Fruit fly (Drosophila melanogaster) whole organism, embryonic: ENCODE measurements around the gene eIF3i.

Source experiments
- BEAF-32 ChIP-seq: fragments of 200-800 bp; sonication (Bioruptor generic); optimal IDR thresholded peaks from 3 replicates; lab custom pipeline; 2017; ENCODE audit warnings: missing biosample characterization, missing genetic modification characterization, mild to moderate bottlenecking, moderate library complexity, missing genetic modification reagents
- CG10366 ChIP-seq: fragments of 200-800 bp; sonication (Bioruptor generic); IDR thresholded peaks from 2 replicates; pipeline ENCODE4 v1.3.6; 2022; ENCODE audit warnings: missing biosample characterization, missing genetic modification characterization
- CG10959 ChIP-seq: fragments of 200-800 bp; sonication (Bioruptor generic); IDR thresholded peaks from 2 replicates; pipeline ENCODE4 v1.3.6; 2022; ENCODE audit warnings: missing biosample characterization, missing genetic modification characterization
- CG11456 ChIP-seq: fragments of 200-800 bp; sonication (Bioruptor generic); IDR thresholded peaks from 3 replicates; pipeline ENCODE4 v1.3.6; 2022; ENCODE audit warnings: missing biosample characterization, missing genetic modification characterization
- CG13894 ChIP-seq: fragments of 200-800 bp; sonication (Bioruptor generic); optimal IDR thresholded peaks from 3 replicates; lab custom pipeline; 2018; ENCODE audit warnings: missing biosample characterization, mild to moderate bottlenecking, missing genetic modification characterization, moderate library complexity
- CG14014 ChIP-seq: fragments of 200-800 bp; sonication (Bioruptor generic); IDR thresholded peaks from 2 replicates; pipeline ENCODE4 v1.3.6; 2022; ENCODE audit warnings: missing biosample characterization, missing genetic modification characterization
- CG14860 ChIP-seq: fragments of 200-800 bp; sonication (Bioruptor generic); IDR thresholded peaks from 3 replicates; pipeline ENCODE4 v1.3.6; 2022; ENCODE audit warnings: missing biosample characterization, missing genetic modification characterization; ENCODE audit not compliant: partially characterized antibody
- CG15011 ChIP-seq: fragments of 200-800 bp; sonication (Bioruptor generic); optimal IDR thresholded peaks from 3 replicates; lab custom pipeline; 2018; ENCODE audit warnings: missing biosample characterization, mild to moderate bottlenecking, missing genetic modification characterization
- CG15514 ChIP-seq: fragments of 200-800 bp; sonication (Bioruptor generic); optimal IDR thresholded peaks from 3 replicates; lab custom pipeline; 2017; ENCODE audit warnings: missing biosample characterization, missing genetic modification characterization, mild to moderate bottlenecking, moderate library complexity, missing genetic modification reagents
- CG17612 ChIP-seq: fragments of 200-800 bp; sonication (Bioruptor generic); IDR thresholded peaks from 2 replicates; pipeline ENCODE4 v1.3.6; 2022; ENCODE audit warnings: missing biosample characterization, missing genetic modification characterization
- CG18764 ChIP-seq: fragments of 200-800 bp; sonication (Bioruptor generic); optimal IDR thresholded peaks from 3 replicates; lab custom pipeline; 2016; ENCODE audit warnings: missing biosample characterization, missing genetic modification characterization
- CG34422 ChIP-seq: fragments of 200-800 bp; sonication (Bioruptor generic); IDR thresholded peaks from 3 replicates; pipeline ENCODE4 v1.3.6; 2022; ENCODE audit warnings: missing biosample characterization, missing genetic modification characterization
- CG6654 ChIP-seq: fragments of 200-800 bp; sonication (Bioruptor generic); optimal IDR thresholded peaks from 2 replicates; lab custom pipeline; 2017; ENCODE audit warnings: missing biosample characterization, mild to moderate bottlenecking, missing genetic modification characterization
- CG8290 ChIP-seq, 3 experiments: fragments of 200-800 bp; sonication (Bioruptor generic); optimal IDR thresholded peaks; 2 replicates each; lab custom pipeline; 2016 to 2019; ENCODE audit warnings: missing biosample characterization in 3 of 3, missing genetic modification characterization in 3 of 3, mild to moderate bottlenecking in 2 of 3, moderate library complexity in 1 of 3
- CG8765 ChIP-seq: fragments of 200-800 bp; sonication (Bioruptor generic); IDR thresholded peaks from 2 replicates; pipeline ENCODE4 v1.3.6; 2022; ENCODE audit warnings: missing biosample characterization, missing genetic modification characterization
- CG8944 ChIP-seq: fragments of 200-800 bp; sonication (Bioruptor generic); optimal IDR thresholded peaks from 3 replicates; lab custom pipeline; 2016; ENCODE audit warnings: missing biosample characterization, missing genetic modification characterization
- CG9932 ChIP-seq: fragments of 200-800 bp; sonication (Bioruptor generic); IDR thresholded peaks from 2 replicates; pipeline ENCODE4 v1.3.6; 2022; ENCODE audit warnings: missing biosample characterization, missing genetic modification characterization
- CTCF ChIP-seq: fragments of 200-800 bp; sonication (Bioruptor generic); optimal IDR thresholded peaks from 2 replicates; lab custom pipeline; 2017; ENCODE audit warnings: missing biosample characterization, mild to moderate bottlenecking, missing genetic modification characterization, moderate library complexity
- Camta ChIP-seq: fragments of 200-800 bp; sonication (Bioruptor generic); optimal IDR thresholded peaks from 2 replicates; lab custom pipeline; 2016; ENCODE audit warnings: missing biosample characterization, missing genetic modification characterization
- E2f2 ChIP-seq: fragments of 200-800 bp; sonication (Bioruptor generic); IDR thresholded peaks from 2 replicates; pipeline ENCODE4 v1.3.6; 2022; ENCODE audit warnings: missing biosample characterization, missing genetic modification characterization
- Ets65A ChIP-seq: fragments of 200-800 bp; sonication (Bioruptor generic); peaks from one replicate; lab custom pipeline; 2016; ENCODE audit warnings: missing biosample characterization, missing genetic modification characterization
- Fer3 ChIP-seq: fragments of 200-800 bp; sonication (Bioruptor generic); optimal IDR thresholded peaks from 2 replicates; lab custom pipeline; 2018; ENCODE audit warnings: missing biosample characterization, mild to moderate bottlenecking, missing genetic modification characterization, moderate library complexity
- MBD-R2 ChIP-seq: fragments of 200-800 bp; sonication (Bioruptor generic); IDR thresholded peaks from 2 replicates; pipeline ENCODE4 v1.3.6; 2022; ENCODE audit warnings: missing biosample characterization, missing genetic modification characterization
- MESR4 ChIP-seq: fragments of 200-800 bp; sonication (Bioruptor generic); optimal IDR thresholded peaks from 2 replicates; lab custom pipeline; 2018; ENCODE audit warnings: missing biosample characterization, mild to moderate bottlenecking, missing genetic modification characterization, moderate library complexity
- MTF-1 ChIP-seq: fragments of 200-800 bp; sonication (Bioruptor generic); optimal IDR thresholded peaks from 2 replicates; lab custom pipeline; 2018; ENCODE audit warnings: missing biosample characterization, mild to moderate bottlenecking, missing genetic modification characterization, borderline replicate concordance
- Med ChIP-seq: fragments of 200-800 bp; sonication (Bioruptor generic); peaks from one replicate; lab custom pipeline; 2016; ENCODE audit warnings: missing biosample characterization, missing genetic modification characterization, mild to moderate bottlenecking, inconsistent platforms, moderate library complexity
- Nf-YC ChIP-seq: fragments of 200-800 bp; optimal IDR thresholded peaks from 3 replicates; lab custom pipeline; 2019; ENCODE audit warnings: missing biosample characterization, mild to moderate bottlenecking, missing genetic modification characterization, moderate library complexity
- Sry-β ChIP-seq: fragments of 200-800 bp; sonication (Bioruptor generic); optimal IDR thresholded peaks from 2 replicates; lab custom pipeline; 2018; ENCODE audit warnings: missing biosample characterization, mild to moderate bottlenecking, missing genetic modification characterization, moderate library complexity
- Xrp1 ChIP-seq: fragments of 200-800 bp; sonication (Bioruptor generic); IDR thresholded peaks from 2 replicates; pipeline ENCODE4 v1.3.6; 2022; ENCODE audit warnings: missing biosample characterization, missing genetic modification characterization
- az2 ChIP-seq: fragments of 200-800 bp; sonication (Bioruptor generic); optimal IDR thresholded peaks from 3 replicates; lab custom pipeline; 2016; ENCODE audit warnings: missing biosample characterization, missing genetic modification characterization
- chinmo ChIP-seq: fragments of 200-800 bp; sonication (Bioruptor generic); IDR thresholded peaks from 4 replicates; pipeline ENCODE4 v1.3.6; 2022; ENCODE audit warnings: missing biosample characterization, missing genetic modification characterization; ENCODE audit not compliant: partially characterized antibody
- cwo ChIP-seq: fragments of 200-800 bp; sonication (Bioruptor generic); optimal IDR thresholded peaks from 3 replicates; lab custom pipeline; 2017; ENCODE audit warnings: missing biosample characterization, missing genetic modification characterization, mild to moderate bottlenecking, moderate library complexity, missing genetic modification reagents
- disco-r ChIP-seq: fragments of 200-800 bp; sonication (Bioruptor generic); optimal IDR thresholded peaks from 2 replicates; lab custom pipeline; 2016; ENCODE audit warnings: missing biosample characterization, missing genetic modification characterization
- dmrt99B ChIP-seq: fragments of 200-800 bp; sonication (Bioruptor generic); optimal IDR thresholded peaks from 2 replicates; lab custom pipeline; 2018; ENCODE audit warnings: missing biosample characterization, mild to moderate bottlenecking, missing genetic modification characterization, moderate library complexity
- ems ChIP-seq: fragments of 200-800 bp; sonication (Bioruptor generic); optimal IDR thresholded peaks from 3 replicates; lab custom pipeline; 2016; ENCODE audit warnings: missing biosample characterization, missing genetic modification characterization
- grau ChIP-seq: fragments of 200-800 bp; optimal IDR thresholded peaks from 3 replicates; lab custom pipeline; 2019; ENCODE audit warnings: missing biosample characterization, mild to moderate bottlenecking, missing genetic modification characterization, moderate library complexity
- klu ChIP-seq: fragments of 200-800 bp; sonication (Bioruptor generic); IDR thresholded peaks from 2 replicates; pipeline ENCODE4 v1.3.6; 2022; ENCODE audit warnings: missing biosample characterization, missing genetic modification characterization
- luna ChIP-seq: fragments of 200-800 bp; sonication (Bioruptor generic); optimal IDR thresholded peaks from 2 replicates; lab custom pipeline; 2016; ENCODE audit warnings: missing biosample characterization, missing genetic modification characterization
- mam ChIP-seq: fragments of 200-800 bp; sonication (Bioruptor generic); optimal IDR thresholded peaks from 3 replicates; lab custom pipeline; 2016; ENCODE audit warnings: missing biosample characterization, missing genetic modification characterization
- pan ChIP-seq, 4 experiments: fragments of >200 bp in 3 of 4; fragments of 200-800 bp in 1 of 4; sonication (Bioruptor generic) in 1 of 4; optimal IDR thresholded peaks in 3 of 4; IDR thresholded peaks in 1 of 4; 2 replicates each; pipeline versions ENCODE4 v1.3.6 to Lab custom; 2017 to 2022; ENCODE audit warnings: missing biosample characterization in 2 of 4, missing genetic modification characterization in 2 of 4, mixed read lengths in 1 of 4
- phol ChIP-seq: fragments of 200-800 bp; sonication (Bioruptor generic); optimal IDR thresholded peaks from 3 replicates; lab custom pipeline; 2018; ENCODE audit warnings: missing biosample characterization, mild to moderate bottlenecking, missing genetic modification characterization, moderate library complexity
- pzg ChIP-seq: fragments of 200-800 bp; sonication (Bioruptor generic); optimal IDR thresholded peaks from 3 replicates; lab custom pipeline; 2018; ENCODE audit warnings: missing biosample characterization, mild to moderate bottlenecking, missing genetic modification characterization, moderate library complexity
- row ChIP-seq: fragments of 200-800 bp; sonication (Bioruptor generic); IDR thresholded peaks from 3 replicates; pipeline ENCODE4 v1.3.6; 2022; ENCODE audit warnings: missing biosample characterization, missing genetic modification characterization
- slbo ChIP-seq: fragments of 200-800 bp; sonication (Bioruptor generic); IDR thresholded peaks from 2 replicates; pipeline ENCODE4 v1.3.6; 2022; ENCODE audit warnings: missing biosample characterization, missing genetic modification characterization
- z ChIP-seq: fragments of 200-800 bp; sonication (Bioruptor generic); IDR thresholded peaks from 3 replicates; pipeline ENCODE4 v1.3.6; 2022; ENCODE audit warnings: missing biosample characterization, missing genetic modification characterization
- zfh1 ChIP-seq: fragments of 200-800 bp; sonication (Bioruptor generic); IDR thresholded peaks from 3 replicates; pipeline ENCODE4 v1.3.6; 2022; ENCODE audit warnings: missing biosample characterization, missing genetic modification characterization

Gene eIF3i

dm6 chr2L:4968767-4969166 is 1.2 kb upstream of the eIF3i start, which contains the start of the genes Scox and Polr1C (continued):
- no peak for TF ChIP-seq CG13894 (tag; lab: Kevin White, UChicago)
- no peak for TF ChIP-seq CG10959 (GFP tag; lab: Robert Waterston, UW)
- TF ChIP-seq CG14860 (GFP tag; lab: Robert Waterston, UW): no peak
- TF ChIP-seq BEAF-32: peak; percentile 31
- TF ChIP-seq CG8765 (GFP tag; lab: Robert Waterston, UW): no peak
- TF ChIP-seq cwo (GFP tag; lab: Kevin White, UChicago): no peak

- TF ChIP-seq CG6654 (GFP tag; lab: Kevin White, UChicago) (no peak), z (GFP tag; lab: Robert Waterston, UW) (0 out of 3 replicates have a peak, but pooled peaks have one; percentile 57), Nf-YC (no peak), dmrt99B (tag; lab: Kevin White, UChicago) (no peak), CG8944 (GFP tag; lab: Kevin White, UChicago) (no peak), klu (GFP tag; lab: Robert Waterston, UW) (no peak), Med (peak; percentile 68), disco-r (GFP tag; lab: Kevin White, UChicago) (no peak), Fer3 (tag; lab: Kevin White, UChicago) (no peak)
- TF ChIP-seq, all 482 proteins: peak for 2
Observed at dm6 chr2L:4965923-4966322, 1.7 kb downstream of the eIF3i start.

dm6 chr2L:4965420-4965819 is 2.2 kb downstream of the eIF3i start, which contains the start of gene CG34125:
CG34125 (plus strand) TSS chr2L:4965673.
- peak; percentile 33 for TF ChIP-seq pzg (GFP tag; lab: Kevin White, UChicago)
- TF ChIP-seq CG34422 (GFP tag; lab: Robert Waterston, UW): 0 out of 3 replicates have a peak, but pooled peaks have one; percentile 8
- no peak for TF ChIP-seq CTCF (GFP tag; lab: Kevin White, UChicago)
- TF ChIP-seq mam (GFP tag; lab: Kevin White, UChicago): peak; percentile 14
- 0 out of 2 replicates have a peak, but pooled peaks have one; percentile 22 for TF ChIP-seq E2f2
- TF ChIP-seq MESR4 (GFP tag; lab: Kevin White, UChicago): peak; percentile 13
- TF ChIP-seq MTF-1 (GFP tag; lab: Kevin White, UChicago): no peak
- TF ChIP-seq CG18764 (GFP tag; lab: Kevin White, UChicago): no peak
- TF ChIP-seq Camta (GFP tag; lab: Kevin White, UChicago): peak; percentile 16
- TF ChIP-seq CG15011 (GFP tag; lab: Kevin White, UChicago): no peak
- no peak for TF ChIP-seq luna
- peak; percentile 91 for TF ChIP-seq Sry-β (GFP tag; lab: Kevin White, UChicago)
- peak; percentile 34; the same call in 1 of the 2 replicates for TF ChIP-seq Xrp1
- peak; percentile 68; the same call in 1 of the 4 replicates for TF ChIP-seq chinmo (GFP tag; lab: Robert Waterston, UW)
- TF ChIP-seq zfh1 (GFP tag; lab: Robert Waterston, UW): peak; percentile 20; the same call in 1 of the 3 replicates
- TF ChIP-seq CG10366: 0 out of 2 replicates have a peak, but pooled peaks have one; percentile 10
- TF ChIP-seq CG11456 (GFP tag; lab: Robert Waterston, UW): 0 out of 3 replicates have a peak, but pooled peaks have one; percentile 47
- no peak for TF ChIP-seq CG6654 (GFP tag; lab: Kevin White, UChicago)
- peak; percentile 82 for TF ChIP-seq MBD-R2 (GFP tag; lab: Robert Waterston, UW)
- TF ChIP-seq CG9932 (GFP tag; lab: Robert Waterston, UW): peak; percentile 44; the same call in 1 of the 2 replicates
- TF ChIP-seq grau (tag; lab: Kevin White, UChicago): no peak
- TF ChIP-seq CG14014: 0 out of 2 replicates have a peak, but pooled peaks have one; percentile 11
- TF ChIP-seq ems (GFP tag; lab: Kevin White, UChicago): peak; percentile 10
- peak; percentile 86 for TF ChIP-seq row (GFP tag; lab: Robert Waterston, UW)
- peak; percentile 81 for TF ChIP-seq CG15514 (GFP tag; lab: Kevin White, UChicago)
- TF ChIP-seq pan (optimal IDR thresholded peaks at IDR 0.05; lab: Kevin White, UChicago): no peak
- TF ChIP-seq pan (GFP tag; optimal IDR thresholded peaks at IDR 0.05 in 1 of 2, IDR thresholded peaks at IDR 0.05 in 1 of 2): peak in 1 of 2 experiments; percentile 32
- TF ChIP-seq Med: peak; percentile 67
- TF ChIP-seq slbo (GFP tag; lab: Robert Waterston, UW): peak; percentile 32; the same call in 1 of the 2 replicates
- no peak for TF ChIP-seq CG17612
- peak; percentile 11 for TF ChIP-seq phol (tag; lab: Kevin White, UChicago)
- TF ChIP-seq az2 (GFP tag; lab: Kevin White, UChicago): peak; percentile 6
- no peak for TF ChIP-seq CG8290 (GFP tag; optimal IDR thresholded peaks at IDR 0.05; lab: Kevin White, UChicago)
- no peak for TF ChIP-seq CG8290 (tag; optimal IDR thresholded peaks at IDR 0.05; lab: Kevin White, UChicago)
- peak; percentile 82 for TF ChIP-seq Ets65A
